Worm (Caenorhabditis elegans): ENCODE data around the gene coq-8.

- TF ChIP-seq flt-1 (GFP tag; IDR thresholded peaks at IDR 0.05) = no peak
- TF ChIP-seq med-1 (GFP tag; optimal IDR thresholded peaks at IDR 0.05; ENCODE audit: insufficient read depth) = no peak
- TF ChIP-seq cog-1 (tag; optimal IDR thresholded peaks at IDR 0.05) = no peak
- TF ChIP-seq ztf-29 (GFP tag; IDR thresholded peaks at IDR 0.05) = no peak
- no peak for TF ChIP-seq klf-2 (GFP tag; conservative IDR thresholded peaks at IDR 0.05)
These were observed 46.0 kb upstream of the coq-8 start, which contains the start of gene F26A1.4 for ce11 chrIII:4817240-4817639.
